Worm (Caenorhabditis elegans) whole organism, L4 larva: ENCODE results near the gene bath-36.

Experiments
- F37D6.2 ChIP-seq: sonication (generic microtip); optimal IDR thresholded peaks from 2 replicates; lab custom pipeline; 2016; ENCODE audit warnings: mild to moderate bottlenecking, missing genetic modification characterization, missing compliant biosample characterization
- F49E8.2 ChIP-seq: sonication (generic microtip); optimal IDR thresholded peaks from 2 replicates; lab custom pipeline; 2016; ENCODE audit warnings: missing compliant biosample characterization, mild to moderate bottlenecking, missing genetic modification characterization, borderline replicate concordance
- T20F7.1 ChIP-seq: fragments of 200-800 bp; sonication (Bioruptor generic); optimal IDR thresholded peaks from 2 replicates; lab custom pipeline; 2018; ENCODE audit warnings: mild to moderate bottlenecking, missing genetic modification characterization, missing compliant biosample characterization
- T26A8.4 ChIP-seq: fragments of 200-800 bp; sonication (Bioruptor generic); IDR thresholded peaks from 2 replicates; pipeline ENCODE4 v1.3.6; 2022; ENCODE audit warnings: missing genetic modification characterization, missing compliant biosample characterization
- Y48G9A.11 ChIP-seq: fragments of 200-800 bp; sonication (Bioruptor generic); IDR thresholded peaks from 2 replicates; pipeline ENCODE4 v1.3.6; 2022; ENCODE audit warnings: missing genetic modification reagents, missing genetic modification characterization, missing compliant biosample characterization
- Y5F2A.4 ChIP-seq: fragments of 200-800 bp; sonication (Bioruptor generic); optimal IDR thresholded peaks from 2 replicates; lab custom pipeline; 2018; ENCODE audit warnings: mild to moderate bottlenecking, missing genetic modification characterization, missing compliant biosample characterization
- ZK546.5 ChIP-seq, 2 experiments: sonication (generic microtip); optimal IDR thresholded peaks; 2 replicates each; lab custom pipeline; 2017; ENCODE audit warnings: missing biosample characterization in 2 of 2, missing genetic modification characterization in 2 of 2
- aha-1 ChIP-seq: fragments of 150-350 bp; peaks from one replicate; lab custom pipeline; 2014; ENCODE audit warnings: missing biosample characterization, missing genetic modification characterization
- arid-1 ChIP-seq: fragments of 200-800 bp; sonication (Bioruptor generic); conservative IDR thresholded peaks from 2 replicates; pipeline ENCODE4 v1.3.6; 2022; ENCODE audit warnings: missing genetic modification reagents, missing genetic modification characterization, missing compliant biosample characterization
- attf-4 ChIP-seq: sonication (generic microtip); optimal IDR thresholded peaks from 3 replicates; lab custom pipeline; 2017; ENCODE audit warnings: missing biosample characterization, missing genetic modification characterization
- daf-16 ChIP-seq, 3 experiments: sonication (generic microtip); optimal IDR thresholded peaks; 2 replicates each; lab custom pipeline; 2016 to 2017; ENCODE audit warnings: missing genetic modification characterization in 3 of 3, missing genetic modification reagents in 3 of 3, mild to moderate bottlenecking in 2 of 3, missing compliant biosample characterization in 2 of 3, missing biosample characterization in 1 of 3, moderate library complexity in 1 of 3
- dmd-6 ChIP-seq: fragments of 200-800 bp; sonication (Bioruptor generic); IDR thresholded peaks from 2 replicates; pipeline ENCODE4 v1.3.6; 2022; ENCODE audit warnings: missing genetic modification reagents, missing genetic modification characterization, missing compliant biosample characterization
- dmd-9 ChIP-seq: fragments of 200-800 bp; sonication (Bioruptor generic); IDR thresholded peaks from 2 replicates; pipeline ENCODE4 v1.3.6; 2022; ENCODE audit warnings: missing genetic modification reagents, missing genetic modification characterization, missing compliant biosample characterization
- dpl-1 ChIP-seq: fragments of 150-350 bp; optimal IDR thresholded peaks from 2 replicates; lab custom pipeline; 2014; ENCODE audit warnings: missing biosample characterization, missing genetic modification reagents, missing genetic modification characterization
- duxl-1 ChIP-seq: sonication (generic microtip); optimal IDR thresholded peaks from 2 replicates; lab custom pipeline; 2016; ENCODE audit warnings: mild to moderate bottlenecking, missing genetic modification characterization, moderate library complexity, missing compliant biosample characterization; ENCODE audit not compliant: poor library complexity
- egl-43 ChIP-seq: fragments of 200-800 bp; sonication (Bioruptor generic); IDR thresholded peaks from 2 replicates; pipeline ENCODE4 v1.3.6; 2022; ENCODE audit warnings: missing genetic modification reagents, missing genetic modification characterization, missing compliant biosample characterization
- fkh-10 ChIP-seq: fragments of 150-350 bp; optimal IDR thresholded peaks from 2 replicates; lab custom pipeline; 2014; ENCODE audit warnings: missing biosample characterization, missing genetic modification reagents, missing genetic modification characterization
- gei-8 ChIP-seq: fragments of 200-800 bp; sonication (Bioruptor generic); optimal IDR thresholded peaks from 2 replicates; lab custom pipeline; 2018; ENCODE audit warnings: mild to moderate bottlenecking, missing genetic modification characterization, missing compliant biosample characterization
- hif-1 ChIP-seq, 2 experiments: sonication (generic microtip); optimal IDR thresholded peaks; 2 replicates each; lab custom pipeline; 2016 to 2017; ENCODE audit warnings: missing compliant biosample characterization in 2 of 2, missing genetic modification characterization in 2 of 2, missing genetic modification reagents in 2 of 2, missing genotype in 2 of 2, mild to moderate bottlenecking in 1 of 2
- hlh-11 ChIP-seq: fragments of 200-800 bp; sonication (Bioruptor generic); optimal IDR thresholded peaks from 2 replicates; lab custom pipeline; 2018; ENCODE audit warnings: mild to moderate bottlenecking, missing genetic modification characterization, missing compliant biosample characterization
- hlh-30 ChIP-seq: sonication (generic microtip); optimal IDR thresholded peaks from 2 replicates; lab custom pipeline; 2017; ENCODE audit warnings: antibody characterized with exemption, mild to moderate bottlenecking, missing genetic modification characterization, missing compliant biosample characterization; ENCODE audit not compliant: insufficient read depth
- jun-1 ChIP-seq: fragments of 150-350 bp; optimal IDR thresholded peaks from 2 replicates; lab custom pipeline; 2014; ENCODE audit warnings: missing biosample characterization, missing genetic modification reagents, missing genetic modification characterization
- lin-1 ChIP-seq: fragments of 200-800 bp; sonication (Bioruptor generic); IDR thresholded peaks from 2 replicates; pipeline ENCODE4 v1.3.6; 2022; ENCODE audit warnings: missing genetic modification reagents, missing genetic modification characterization, missing compliant biosample characterization
- lin-13 ChIP-seq: fragments of 150-350 bp; optimal IDR thresholded peaks from 2 replicates; lab custom pipeline; 2014; ENCODE audit warnings: missing biosample characterization, missing genetic modification reagents, missing genetic modification characterization
- lin-39 ChIP-seq: fragments of 150-350 bp; optimal IDR thresholded peaks from 2 replicates; lab custom pipeline; 2014; ENCODE audit warnings: missing biosample characterization, missing genetic modification reagents, missing genetic modification characterization
- lsy-2 ChIP-seq, 2 experiments: fragments of 150-350 bp in 1 of 2; sonication (generic microtip) in 1 of 2; optimal IDR thresholded peaks; 2 replicates each; lab custom pipeline; 2014 to 2017; ENCODE audit warnings: missing biosample characterization in 2 of 2, missing genetic modification characterization in 2 of 2
- madf-9 ChIP-seq: fragments of 200-800 bp; sonication (Bioruptor generic); conservative IDR thresholded peaks from 2 replicates; pipeline ENCODE4 v1.3.6; 2022; ENCODE audit warnings: missing genetic modification reagents, missing genetic modification characterization, missing compliant biosample characterization
- mxl-2 ChIP-seq: fragments of 200-800 bp; sonication (Bioruptor generic); conservative IDR thresholded peaks from 2 replicates; pipeline ENCODE4 v1.3.6; 2022; ENCODE audit warnings: missing genetic modification reagents, missing genetic modification characterization, missing compliant biosample characterization
- nhr-102 ChIP-seq: sonication (generic microtip); optimal IDR thresholded peaks from 2 replicates; lab custom pipeline; 2016; ENCODE audit warnings: mild to moderate bottlenecking, missing genetic modification characterization, moderate library complexity, missing compliant biosample characterization
- nhr-11 ChIP-seq: fragments of 150-350 bp; optimal IDR thresholded peaks from 2 replicates; lab custom pipeline; 2014; ENCODE audit warnings: missing biosample characterization, missing genetic modification characterization
- nhr-28 ChIP-seq: fragments of 150-350 bp; optimal IDR thresholded peaks from 2 replicates; lab custom pipeline; 2014; ENCODE audit warnings: missing biosample characterization, missing genetic modification characterization
- nhr-41 ChIP-seq: fragments of 200-800 bp; sonication (Bioruptor generic); IDR thresholded peaks from 2 replicates; pipeline ENCODE4 v1.3.6; 2022; ENCODE audit warnings: missing genetic modification reagents, missing genetic modification characterization, missing compliant biosample characterization
- nhr-42 ChIP-seq: fragments of 200-800 bp; sonication (Bioruptor generic); IDR thresholded peaks from 2 replicates; pipeline ENCODE4 v1.3.6; 2022; ENCODE audit warnings: missing genetic modification characterization, missing compliant biosample characterization
- nhr-48 ChIP-seq: sonication (generic microtip); optimal IDR thresholded peaks from 2 replicates; lab custom pipeline; 2016; ENCODE audit warnings: mild to moderate bottlenecking, missing genetic modification characterization, missing compliant biosample characterization
- nhr-6 ChIP-seq: fragments of 150-350 bp; optimal IDR thresholded peaks from 2 replicates; lab custom pipeline; 2014; ENCODE audit warnings: missing biosample characterization, missing genetic modification characterization
- nhr-76 ChIP-seq: fragments of 150-350 bp; optimal IDR thresholded peaks from 2 replicates; lab custom pipeline; 2014; ENCODE audit warnings: missing biosample characterization, missing genetic modification characterization
- nhr-77 ChIP-seq: fragments of 150-350 bp; optimal IDR thresholded peaks from 2 replicates; lab custom pipeline; 2014; ENCODE audit warnings: missing biosample characterization, missing genetic modification characterization
- pha-4 ChIP-seq, 2 experiments: fragments of 150-350 bp in 1 of 2; fragments of 200-800 bp in 1 of 2; sonication (Bioruptor generic) in 1 of 2; IDR thresholded peaks in 1 of 2; optimal IDR thresholded peaks in 1 of 2; 2 replicates each; pipeline versions ENCODE4 v1.3.6 to Lab custom; 2014 to 2022; ENCODE audit warnings: missing genetic modification characterization in 2 of 2, missing genetic modification reagents in 2 of 2, missing biosample characterization in 1 of 2, missing compliant biosample characterization in 1 of 2
- php-3 ChIP-seq: fragments of 200-800 bp; sonication (Bioruptor generic); IDR thresholded peaks from 2 replicates; pipeline ENCODE4 v1.3.6; 2022; ENCODE audit warnings: missing genetic modification reagents, missing genetic modification characterization, missing compliant biosample characterization
- saeg-2 ChIP-seq: fragments of 200-800 bp; sonication (Bioruptor generic); IDR thresholded peaks from 2 replicates; pipeline ENCODE4 v1.3.6; 2022; ENCODE audit warnings: missing genetic modification reagents, missing genetic modification characterization, missing compliant biosample characterization
- skn-1 ChIP-seq: fragments of 150-350 bp; optimal IDR thresholded peaks from 2 replicates; lab custom pipeline; 2014; ENCODE audit warnings: missing biosample characterization, missing genetic modification characterization
- spr-1 ChIP-seq: sonication (generic microtip); optimal IDR thresholded peaks from 2 replicates; lab custom pipeline; 2016; ENCODE audit warnings: mild to moderate bottlenecking, missing genetic modification characterization, missing compliant biosample characterization
- tag-97 ChIP-seq: fragments of 200-800 bp; sonication (Bioruptor generic); IDR thresholded peaks from 2 replicates; pipeline ENCODE4 v1.3.6; 2022; ENCODE audit warnings: missing genetic modification characterization, missing compliant biosample characterization
- zfp-3 ChIP-seq: fragments of 200-800 bp; sonication (Bioruptor generic); conservative IDR thresholded peaks from 2 replicates; pipeline ENCODE4 v1.3.6; 2022; ENCODE audit warnings: missing genetic modification reagents, missing genetic modification characterization, missing compliant biosample characterization
- zip-2 ChIP-seq: fragments of 150-350 bp; optimal IDR thresholded peaks from 2 replicates; lab custom pipeline; 2014; ENCODE audit warnings: missing biosample characterization, missing genetic modification characterization
- ztf-11 ChIP-seq: fragments of 150-350 bp; optimal IDR thresholded peaks from 2 replicates; lab custom pipeline; 2014; ENCODE audit warnings: missing biosample characterization, missing genetic modification characterization
- ztf-7 ChIP-seq: fragments of 150-350 bp; optimal IDR thresholded peaks from 2 replicates; lab custom pipeline; 2014; ENCODE audit warnings: missing biosample characterization, missing genetic modification characterization

The bath-36 gene

ce11 chrV:15187083-15188057, at the start of gene bath-36, which contains the start of gene cyn-7:
TSS of gene bath-36 (plus strand) at chrV:15187888.
TSS of gene cyn-7 (minus strand) at chrV:15187378.
- TF ChIP-seq jun-1 (tag; lab: Kevin White, UChicago) (no peak), gei-8 (GFP tag; lab: Kevin White, UChicago) (no peak), T20F7.1 (GFP tag; lab: Kevin White, UChicago) (peak; percentile 68), nhr-28 (tag; lab: Kevin White, UChicago) (peak; percentile 97), Y48G9A.11 (GFP tag; lab: Robert Waterston, UW) (no peak), tag-97 (no peak), lin-39 (tag; lab: Kevin White, UChicago) (no peak), daf-16 (GFP tag; optimal IDR thresholded peaks at IDR 0.05; lab: Kevin White, UChicago) (peak; percentile 94 to 97), daf-16 (tag; optimal IDR thresholded peaks at IDR 0.05; lab: Kevin White, UChicago) (peak; percentile 99), spr-1 (tag; lab: Kevin White, UChicago) (peak; percentile 22), dpl-1 (GFP tag; lab: Kevin White, UChicago) (peak; percentile 81), attf-4 (tag; lab: Kevin White, UChicago) (no peak), ztf-11 (tag; lab: Kevin White, UChicago) (no peak), nhr-11 (peak; percentile 71), Y5F2A.4 (GFP tag; lab: Kevin White, UChicago) (no peak), dmd-6 (GFP tag; lab: Robert Waterston, UW) (peak; percentile 75), lsy-2 (tag; optimal IDR thresholded peaks at IDR 0.05; lab: Kevin White, UChicago) (peak in 1 of 2 experiments; percentile 75), nhr-77 (tag; lab: Kevin White, UChicago) (peak; percentile 60), mxl-2 (no peak), duxl-1 (tag; lab: Kevin White, UChicago) (peak; percentile 37), aha-1 (tag; lab: Kevin White, UChicago) (peak; percentile 92), fkh-10 (GFP tag; lab: Kevin White, UChicago) (peak; percentile 37), F49E8.2 (tag; lab: Kevin White, UChicago) (no peak), saeg-2 (GFP tag; lab: Robert Waterston, UW) (no peak), nhr-102 (peak; percentile 77), lin-1 (no peak), hif-1 (tag; optimal IDR thresholded peaks at IDR 0.05; lab: Kevin White, UChicago) (peak in 1 of 2 experiments; percentile 29), ZK546.5 (tag; optimal IDR thresholded peaks at IDR 0.05; lab: Kevin White, UChicago) (no peak), nhr-48 (peak; percentile 75), ztf-7 (tag; lab: Kevin White, UChicago) (peak; percentile 48), pha-4 (GFP tag; IDR thresholded peaks at IDR 0.05; lab: Robert Waterston, UW) (0 out of 2 replicates have a peak, but pooled peaks have one; percentile 37), pha-4 (tag; optimal IDR thresholded peaks at IDR 0.05; lab: Kevin White, UChicago) (peak; percentile 38), nhr-6 (tag; lab: Kevin White, UChicago) (peak; percentile 74), lin-13 (GFP tag; lab: Kevin White, UChicago) (peak; percentile 62), egl-43 (GFP tag; lab: Robert Waterston, UW) (no peak), skn-1 (tag; lab: Kevin White, UChicago) (no peak), zip-2 (tag; lab: Kevin White, UChicago) (peak; percentile 18), madf-9 (GFP tag; lab: Robert Waterston, UW) (no peak), F37D6.2 (peak; percentile 24), T26A8.4 (GFP tag; lab: Robert Waterston, UW) (peak; percentile 75), zfp-3 (GFP tag; lab: Robert Waterston, UW) (peak; percentile 62; the same call in 1 of the 2 replicates), hlh-11 (tag; lab: Kevin White, UChicago) (peak; percentile 94), dmd-9 (GFP tag; lab: Robert Waterston, UW) (no peak), nhr-42 (GFP tag; lab: Robert Waterston, UW) (0 out of 2 replicates have a peak, but pooled peaks have one; percentile 39), nhr-41 (no peak), arid-1 (GFP tag; lab: Robert Waterston, UW) (0 out of 2 replicates have a peak, but pooled peaks have one; percentile 28), php-3 (GFP tag; lab: Robert Waterston, UW) (0 out of 2 replicates have a peak, but pooled peaks have one; percentile 34), hlh-30 (tag; lab: Kevin White, UChicago) (peak; percentile 20), nhr-76 (no peak)
